Fruit fly (Drosophila melanogaster): ENCODE measurements around the gene sba.

Gene sba

DNA sequence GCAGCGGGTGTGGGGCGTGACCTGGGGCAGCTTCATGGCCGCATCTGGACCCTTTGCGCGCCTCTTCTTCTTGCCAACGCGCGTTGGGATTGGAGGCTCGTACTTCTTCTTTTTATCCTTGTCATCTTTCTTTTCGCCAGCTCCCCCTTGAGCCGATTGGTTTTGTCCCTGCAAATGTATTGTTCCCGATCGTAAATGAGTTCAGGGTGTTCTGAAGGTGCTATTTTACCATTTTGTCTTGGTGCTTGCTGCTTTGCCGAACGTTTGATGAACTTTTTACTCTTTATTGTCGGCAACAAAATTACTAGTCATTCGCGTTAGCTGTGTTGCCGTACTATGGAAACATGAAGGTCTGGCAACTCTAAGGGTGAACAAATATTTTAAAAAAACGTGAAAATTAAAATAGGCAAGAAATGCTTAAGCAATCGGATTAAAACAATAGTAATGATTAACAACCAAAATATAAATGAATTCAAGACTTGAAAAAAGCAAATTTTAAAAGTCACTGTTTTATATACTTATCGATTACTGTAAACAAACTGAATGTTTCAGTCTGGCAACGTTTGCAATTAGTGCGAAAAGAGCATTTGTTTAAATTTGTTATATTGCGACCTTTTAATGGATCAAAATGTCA, 8.4 kb upstream of the sba start, which contains the start of the genes Rpt2 and CG13599:
TSS of gene Rpt2 (minus strand) at position 464 of the 634 bp plus-strand sequence.
TSS of gene CG13599 (plus strand) at position 545 of the 634 bp plus-strand sequence.
- TF ChIP-seq CG10959 (GFP tag; IDR thresholded peaks at IDR 0.05) (no peak), mam (GFP tag; optimal IDR thresholded peaks at IDR 0.05) (peak; percentile 27), CG11695 (GFP tag; IDR thresholded peaks at IDR 0.05) (no peak), sug (tag; optimal IDR thresholded peaks at IDR 0.05) (peak; percentile 19), CG6272 (GFP tag; IDR thresholded peaks at IDR 0.05) (no peak), Ptx1 (GFP tag; IDR thresholded peaks at IDR 0.05) (no peak), CG12769 (tag; optimal IDR thresholded peaks at IDR 0.05) (no peak), Antp (GFP tag; optimal IDR thresholded peaks at IDR 0.05) (no peak), ind (GFP tag; optimal IDR thresholded peaks at IDR 0.05) (no peak), fd96Cb (tag; optimal IDR thresholded peaks at IDR 0.05) (no peak), CG18262 (tag; optimal IDR thresholded peaks at IDR 0.05) (peak; percentile 24), CHES-1-like (GFP tag; optimal IDR thresholded peaks at IDR 0.05) (peak; percentile 66), CG3065 (GFP tag; optimal IDR thresholded peaks at IDR 0.05) (no peak), toy (GFP tag; IDR thresholded peaks at IDR 0.05) (no peak), Blimp-1 (GFP tag; optimal IDR thresholded peaks at IDR 0.05) (no peak), disco-r (GFP tag; optimal IDR thresholded peaks at IDR 0.05) (no peak), Lpt (GFP tag; optimal IDR thresholded peaks at IDR 0.05) (no peak), CG6683 (GFP tag; optimal IDR thresholded peaks at IDR 0.05) (no peak), CG9609 (GFP tag; optimal IDR thresholded peaks at IDR 0.05) (no peak), CG4424 (GFP tag; optimal IDR thresholded peaks at IDR 0.05) (no peak), ssp (GFP tag; IDR thresholded peaks at IDR 0.05) (no peak), bcd (GFP tag; optimal IDR thresholded peaks at IDR 0.05) (no peak), danr (GFP tag; IDR thresholded peaks at IDR 0.05) (no peak), Fer1 (GFP tag; optimal IDR thresholded peaks at IDR 0.05) (peak; percentile 12), vnd (GFP tag; IDR thresholded peaks at IDR 0.05; ENCODE audit: partially characterized antibody) (0 out of 3 replicates have a peak, but pooled peaks have one; percentile 44), inv (GFP tag; IDR thresholded peaks at IDR 0.05; ENCODE audit: partially characterized antibody) (0 out of 2 replicates have a peak, but pooled peaks have one; percentile 23), Six4 (GFP tag; optimal IDR thresholded peaks at IDR 0.05) (no peak), tll (GFP tag; optimal IDR thresholded peaks at IDR 0.05) (peak in 1 of 2 experiments; percentile 60), lmd (GFP tag; IDR thresholded peaks at IDR 0.05) (no peak), Meics (GFP tag; optimal IDR thresholded peaks at IDR 0.05) (no peak), CG12942 (GFP tag; optimal IDR thresholded peaks at IDR 0.05) (peak; percentile 13), CG42726 (GFP tag; IDR thresholded peaks at IDR 0.05; ENCODE audit: partially characterized antibody) (no peak), onecut (GFP tag; IDR thresholded peaks at IDR 0.05) (no peak), tap (tag; optimal IDR thresholded peaks at IDR 0.05) (no peak), HmgD (GFP tag; optimal IDR thresholded peaks at IDR 0.05) (peak; percentile 22), unc-4 (GFP tag; IDR thresholded peaks at IDR 0.05; ENCODE audit: partially characterized antibody) (peak; percentile 63), CG13287 (GFP tag; IDR thresholded peaks at IDR 0.05; ENCODE audit: partially characterized antibody) (peak; percentile 70; the same call in 1 of the 2 replicates), CG8281 (tag; optimal IDR thresholded peaks at IDR 0.05) (no peak), al (GFP tag; IDR thresholded peaks at IDR 0.05) (no peak), Bteb2 (GFP tag; optimal IDR thresholded peaks at IDR 0.05) (peak; percentile 10), p53 (GFP tag; optimal IDR thresholded peaks at IDR 0.05) (no peak), Poxn (GFP tag; IDR thresholded peaks at IDR 0.05) (no peak), fd102C (GFP tag; optimal IDR thresholded peaks at IDR 0.05) (no peak), unpg (GFP tag; optimal IDR thresholded peaks at IDR 0.05) (no peak), CG7963 (GFP tag; IDR thresholded peaks at IDR 0.05; ENCODE audit: partially characterized antibody) (no peak), CG4617 (GFP tag; optimal IDR thresholded peaks at IDR 0.05; ENCODE audit: borderline replicate concordance) (peak; percentile 96), chif (GFP tag; optimal IDR thresholded peaks at IDR 0.05) (no peak), YL-1 (GFP tag; optimal IDR thresholded peaks at IDR 0.05) (peak; percentile 88), Ets97D (GFP tag; optimal IDR thresholded peaks at IDR 0.05) (peak; percentile 69), Asciz (GFP tag; optimal IDR thresholded peaks at IDR 0.05) (no peak)

All from whole organism, embryonic.